Worm (Caenorhabditis elegans): ENCODE results near the gene T22B2.2.

The T22B2.2 gene

ce11 chrX:3969353-3969752, 49.2 kb downstream of the T22B2.2 start:
- TF ChIP-seq klf-2 (GFP tag; conservative IDR thresholded peaks at IDR 0.05) (no peak; the same call in 1 of the 2 replicates), ztf-23 (GFP tag; IDR thresholded peaks at IDR 0.05) (peak; percentile 83), tab-1 (GFP tag; IDR thresholded peaks at IDR 0.05) (peak; percentile 87), ztf-29 (GFP tag; IDR thresholded peaks at IDR 0.05) (peak; percentile 84), med-1 (GFP tag; optimal IDR thresholded peaks at IDR 0.05; ENCODE audit: insufficient read depth) (peak; percentile 52), cog-1 (tag; optimal IDR thresholded peaks at IDR 0.05) (no peak), ref-1 (GFP tag; conservative IDR thresholded peaks at IDR 0.05) (peak; percentile 73), flt-1 (GFP tag; IDR thresholded peaks at IDR 0.05) (peak; percentile 92), T22C8.4 (GFP tag; IDR thresholded peaks at IDR 0.05) (peak; percentile 79)

ce11 chrX:3969980-3970403, 49.8 kb downstream of the T22B2.2 start:
- TF ChIP-seq med-1 (GFP tag; optimal IDR thresholded peaks at IDR 0.05; ENCODE audit: insufficient read depth) (peak; percentile 58), T22C8.4 (GFP tag; IDR thresholded peaks at IDR 0.05) (peak; percentile 86), flt-1 (GFP tag; IDR thresholded peaks at IDR 0.05) (peak; percentile 98), ref-1 (GFP tag; conservative IDR thresholded peaks at IDR 0.05) (peak; percentile 89), tab-1 (GFP tag; IDR thresholded peaks at IDR 0.05) (peak; percentile 95), ztf-23 (GFP tag; IDR thresholded peaks at IDR 0.05) (peak; percentile 88), cog-1 (tag; optimal IDR thresholded peaks at IDR 0.05) (peak; percentile 89), ztf-29 (GFP tag; IDR thresholded peaks at IDR 0.05) (peak; percentile 92), klf-2 (GFP tag; conservative IDR thresholded peaks at IDR 0.05) (peak; percentile 76)

ce11 chrX:3970786-3971185, 50.6 kb downstream of the T22B2.2 start:
- TF ChIP-seq ztf-29 (GFP tag; IDR thresholded peaks at IDR 0.05) (no peak), flt-1 (GFP tag; IDR thresholded peaks at IDR 0.05) (no peak), ref-1 (GFP tag; conservative IDR thresholded peaks at IDR 0.05) (no peak), klf-2 (GFP tag; conservative IDR thresholded peaks at IDR 0.05) (no peak), tab-1 (GFP tag; IDR thresholded peaks at IDR 0.05) (no peak), cog-1 (tag; optimal IDR thresholded peaks at IDR 0.05) (no peak), T22C8.4 (GFP tag; IDR thresholded peaks at IDR 0.05) (no peak), med-1 (GFP tag; optimal IDR thresholded peaks at IDR 0.05; ENCODE audit: insufficient read depth) (no peak), ztf-23 (GFP tag; IDR thresholded peaks at IDR 0.05) (no peak)
